Fruit fly (Drosophila melanogaster) whole organism, embryonic: ENCODE results near the gene CG4820.
A peak's percentile ranks its signal among the peaks of the same experiment; 100 is the strongest.

Source experiments
- Aef1 ChIP-seq: fragments of 200-800 bp; sonication (Bioruptor generic); IDR thresholded peaks from 3 replicates; pipeline ENCODE4 v1.3.6; 2022; ENCODE audit warnings: missing biosample characterization, missing genetic modification characterization
- Antp ChIP-seq: fragments of 200-800 bp; sonication (Bioruptor generic); optimal IDR thresholded peaks from 3 replicates; lab custom pipeline; 2016; ENCODE audit warnings: missing biosample characterization, missing genetic modification characterization
- BtbVII ChIP-seq: fragments of 200-800 bp; sonication (Bioruptor generic); optimal IDR thresholded peaks from 3 replicates; lab custom pipeline; 2017; ENCODE audit warnings: missing biosample characterization, mild to moderate bottlenecking, missing genetic modification characterization
- C15 ChIP-seq: fragments of 200-800 bp; sonication (Bioruptor generic); IDR thresholded peaks from 3 replicates; pipeline ENCODE4 v1.3.6; 2022; ENCODE audit warnings: missing biosample characterization, missing genetic modification characterization
- CG10147 ChIP-seq: fragments of 200-800 bp; sonication (Bioruptor generic); optimal IDR thresholded peaks from 2 replicates; lab custom pipeline; 2019; ENCODE audit warnings: missing biosample characterization, mild to moderate bottlenecking, missing genetic modification characterization, moderate library complexity
- CG11504 ChIP-seq: fragments of 200-800 bp; sonication (Bioruptor generic); optimal IDR thresholded peaks from 3 replicates; lab custom pipeline; 2019; ENCODE audit warnings: missing biosample characterization, mild to moderate bottlenecking, missing genetic modification characterization, moderate library complexity
- CG12155 ChIP-seq: fragments of 200-800 bp; sonication (Bioruptor generic); optimal IDR thresholded peaks from 3 replicates; lab custom pipeline; 2016; ENCODE audit warnings: missing biosample characterization, missing genetic modification characterization
- CG15073 ChIP-seq: fragments of 200-800 bp; sonication (Bioruptor generic); optimal IDR thresholded peaks from 2 replicates; lab custom pipeline; 2016; ENCODE audit warnings: missing biosample characterization, missing genetic modification characterization
- CG1529 ChIP-seq: fragments of 200-800 bp; sonication (Bioruptor generic); optimal IDR thresholded peaks from 3 replicates; lab custom pipeline; 2018; ENCODE audit warnings: missing biosample characterization, missing genetic modification characterization
- CG15696 ChIP-seq: fragments of 200-800 bp; sonication (Bioruptor generic); optimal IDR thresholded peaks from 2 replicates; lab custom pipeline; 2019; ENCODE audit warnings: missing biosample characterization, mild to moderate bottlenecking, missing genetic modification characterization, moderate library complexity
- CG17829 ChIP-seq: fragments of 200-800 bp; optimal IDR thresholded peaks from 2 replicates; lab custom pipeline; 2019; ENCODE audit warnings: missing biosample characterization, mild to moderate bottlenecking, missing genetic modification characterization, moderate library complexity
- CG18011 ChIP-seq: fragments of 200-800 bp; sonication (Bioruptor generic); optimal IDR thresholded peaks from 2 replicates; lab custom pipeline; 2017; ENCODE audit warnings: missing biosample characterization, missing genetic modification characterization, mild to moderate bottlenecking, moderate library complexity, missing genotype
- CG2889 ChIP-seq: fragments of 200-800 bp; sonication (Bioruptor generic); IDR thresholded peaks from 3 replicates; pipeline ENCODE4 v1.3.6; 2022; ENCODE audit warnings: missing biosample characterization, missing genetic modification characterization
- CG31224 ChIP-seq: fragments of 200-800 bp; sonication (Bioruptor generic); IDR thresholded peaks from 2 replicates; pipeline ENCODE4 v1.3.6; 2022; ENCODE audit warnings: missing biosample characterization, missing genetic modification characterization
- CG34422 ChIP-seq: fragments of 200-800 bp; sonication (Bioruptor generic); IDR thresholded peaks from 3 replicates; pipeline ENCODE4 v1.3.6; 2022; ENCODE audit warnings: missing biosample characterization, missing genetic modification characterization
- CG6175 ChIP-seq: fragments of 200-800 bp; sonication (Bioruptor generic); IDR thresholded peaks from 3 replicates; pipeline ENCODE4 v1.3.6; 2022; ENCODE audit warnings: missing biosample characterization, missing genetic modification characterization
- CG6813 ChIP-seq: fragments of 200-800 bp; sonication (Bioruptor generic); optimal IDR thresholded peaks from 2 replicates; lab custom pipeline; 2017; ENCODE audit warnings: missing biosample characterization, missing genetic modification characterization, mild to moderate bottlenecking, moderate library complexity, missing genetic modification reagents
- CG8478 ChIP-seq: fragments of >200 bp; optimal IDR thresholded peaks from 2 replicates; lab custom pipeline; 2018
- D19B ChIP-seq: fragments of 200-800 bp; sonication (Bioruptor generic); optimal IDR thresholded peaks from 2 replicates; lab custom pipeline; 2017; ENCODE audit warnings: missing biosample characterization, mild to moderate bottlenecking, missing genetic modification characterization
- HmgZ ChIP-seq: fragments of 200-800 bp; sonication (Bioruptor generic); optimal IDR thresholded peaks from 2 replicates; lab custom pipeline; 2018; ENCODE audit warnings: missing biosample characterization, mild to moderate bottlenecking, missing genetic modification characterization
- Hr39 ChIP-seq: fragments of >200 bp; optimal IDR thresholded peaks from 2 replicates; lab custom pipeline; 2017
- Hr78 ChIP-seq, 2 experiments: fragments of 200-800 bp in 1 of 2; fragments of >200 bp in 1 of 2; sonication (Bioruptor generic) in 1 of 2; optimal IDR thresholded peaks; 2 replicates each; lab custom pipeline; 2017 to 2019; ENCODE audit warnings: missing biosample characterization in 2 of 2, missing genetic modification characterization in 2 of 2, mild to moderate bottlenecking in 1 of 2, moderate library complexity in 1 of 2
- Hsf ChIP-seq: fragments of 200-800 bp; sonication (Bioruptor generic); optimal IDR thresholded peaks from 3 replicates; lab custom pipeline; 2016; ENCODE audit warnings: missing biosample characterization, missing genetic modification characterization
- Lpt ChIP-seq: fragments of >200 bp; optimal IDR thresholded peaks from 2 replicates; lab custom pipeline; 2018; ENCODE audit warnings: missing biosample characterization, missing genetic modification characterization
- Med ChIP-seq: fragments of 200-800 bp; sonication (Bioruptor generic); peaks from one replicate; lab custom pipeline; 2016; ENCODE audit warnings: missing biosample characterization, missing genetic modification characterization, mild to moderate bottlenecking, inconsistent platforms, moderate library complexity
- NFAT ChIP-seq: fragments of 200-800 bp; sonication (Bioruptor generic); IDR thresholded peaks from 2 replicates; pipeline ENCODE4 v1.3.6; 2022; ENCODE audit warnings: missing biosample characterization, missing genetic modification characterization
- Optix ChIP-seq: fragments of 200-800 bp; sonication (Bioruptor generic); IDR thresholded peaks from 3 replicates; pipeline ENCODE4 v1.3.6; 2022; ENCODE audit warnings: missing biosample characterization, missing genetic modification characterization
- Vsx1 ChIP-seq: fragments of 200-800 bp; sonication (Bioruptor generic); optimal IDR thresholded peaks from 2 replicates; lab custom pipeline; 2017; ENCODE audit warnings: missing biosample characterization, mild to moderate bottlenecking, missing genetic modification characterization, missing genetic modification reagents
- YL-1 ChIP-seq: fragments of 200-800 bp; sonication (Bioruptor generic); optimal IDR thresholded peaks from 3 replicates; lab custom pipeline; 2017; ENCODE audit warnings: missing biosample characterization, mild to moderate bottlenecking, missing genetic modification characterization
- amos ChIP-seq: fragments of 200-800 bp; sonication (Bioruptor generic); IDR thresholded peaks from 2 replicates; pipeline ENCODE4 v1.3.6; 2022; ENCODE audit warnings: missing biosample characterization, missing genetic modification characterization; ENCODE audit not compliant: partially characterized antibody
- bowl ChIP-seq: fragments of 200-800 bp; sonication (Bioruptor generic); IDR thresholded peaks from 2 replicates; pipeline ENCODE4 v1.3.6; 2022; ENCODE audit warnings: missing biosample characterization, missing genetic modification characterization
- chinmo ChIP-seq: fragments of 200-800 bp; sonication (Bioruptor generic); IDR thresholded peaks from 4 replicates; pipeline ENCODE4 v1.3.6; 2022; ENCODE audit warnings: missing biosample characterization, missing genetic modification characterization; ENCODE audit not compliant: partially characterized antibody
- crc ChIP-seq: fragments of 200-800 bp; sonication (Bioruptor generic); optimal IDR thresholded peaks from 2 replicates; lab custom pipeline; 2016; ENCODE audit warnings: missing biosample characterization, missing genetic modification characterization
- cwo ChIP-seq: fragments of 200-800 bp; sonication (Bioruptor generic); optimal IDR thresholded peaks from 3 replicates; lab custom pipeline; 2017; ENCODE audit warnings: missing biosample characterization, missing genetic modification characterization, mild to moderate bottlenecking, moderate library complexity, missing genetic modification reagents
- dati ChIP-seq: fragments of 200-800 bp; sonication (Bioruptor generic); IDR thresholded peaks from 2 replicates; pipeline ENCODE4 v1.3.6; 2022; ENCODE audit warnings: missing biosample characterization, missing genetic modification characterization
- dm ChIP-seq: fragments of 200-800 bp; sonication (Bioruptor generic); optimal IDR thresholded peaks from 3 replicates; lab custom pipeline; 2016; ENCODE audit warnings: missing biosample characterization, missing genetic modification characterization
- maf-S ChIP-seq: fragments of 200-800 bp; sonication (Bioruptor generic); optimal IDR thresholded peaks from 2 replicates; lab custom pipeline; 2016; ENCODE audit warnings: missing biosample characterization, missing genetic modification characterization
- mirr ChIP-seq: fragments of 200-800 bp; sonication (Bioruptor generic); optimal IDR thresholded peaks from 3 replicates; lab custom pipeline; 2018; ENCODE audit warnings: missing biosample characterization, mild to moderate bottlenecking, missing genetic modification characterization
- prd ChIP-seq, 3 experiments: fragments of >200 bp in 2 of 3; fragments of 200-800 bp in 1 of 3; sonication (Bioruptor generic) in 1 of 3; optimal IDR thresholded peaks in 2 of 3; IDR thresholded peaks in 1 of 3; 2 replicates in 2 of 3; 3 replicates in 1 of 3; pipeline versions ENCODE4 v1.3.6 to Lab custom; 2017 to 2022; ENCODE audit warnings: missing biosample characterization in 1 of 3, missing genetic modification characterization in 1 of 3
- ranshi ChIP-seq: fragments of 200-800 bp; sonication (Bioruptor generic); IDR thresholded peaks from 2 replicates; pipeline ENCODE4 v1.3.6; 2022; ENCODE audit warnings: missing biosample characterization, missing genetic modification characterization
- sens-2 ChIP-seq: fragments of 200-800 bp; sonication (Bioruptor generic); IDR thresholded peaks from 2 replicates; pipeline ENCODE4 v1.3.6; 2022; ENCODE audit warnings: missing biosample characterization, missing genetic modification characterization
- slp2 ChIP-seq: fragments of 200-800 bp; sonication (Bioruptor generic); optimal IDR thresholded peaks from 2 replicates; lab custom pipeline; 2016; ENCODE audit warnings: missing biosample characterization, missing genetic modification characterization
- ssp ChIP-seq: fragments of 200-800 bp; sonication (Bioruptor generic); IDR thresholded peaks from 2 replicates; pipeline ENCODE4 v1.3.6; 2022; ENCODE audit warnings: missing biosample characterization, missing genetic modification characterization
- tap ChIP-seq: fragments of 200-800 bp; optimal IDR thresholded peaks from 3 replicates; lab custom pipeline; 2019; ENCODE audit warnings: missing biosample characterization, mild to moderate bottlenecking, missing genetic modification characterization, moderate library complexity
- trh ChIP-seq: fragments of 200-800 bp; sonication (Bioruptor generic); optimal IDR thresholded peaks from 2 replicates; lab custom pipeline; 2016; ENCODE audit warnings: missing biosample characterization, missing genetic modification characterization
- unc-4 ChIP-seq: fragments of 200-800 bp; sonication (Bioruptor generic); IDR thresholded peaks from 2 replicates; pipeline ENCODE4 v1.3.6; 2022; ENCODE audit warnings: missing biosample characterization, missing genetic modification characterization; ENCODE audit not compliant: partially characterized antibody
- unpg ChIP-seq: fragments of 200-800 bp; sonication (Bioruptor generic); optimal IDR thresholded peaks from 3 replicates; lab custom pipeline; 2018; ENCODE audit warnings: missing biosample characterization, mild to moderate bottlenecking, missing genetic modification characterization, moderate library complexity
- zfh1 ChIP-seq: fragments of 200-800 bp; sonication (Bioruptor generic); IDR thresholded peaks from 3 replicates; pipeline ENCODE4 v1.3.6; 2022; ENCODE audit warnings: missing biosample characterization, missing genetic modification characterization

Gene CG4820

dm6 chr3R:11199227-11199835 is 17.0 kb upstream of the CG4820 start (continued):
- TF ChIP-seq cwo (GFP tag; lab: Kevin White, UChicago) (peak; percentile 86), bowl (GFP tag; lab: Robert Waterston, UW) (no peak), CG18011 (GFP tag; lab: Kevin White, UChicago) (no peak), Hr78 (GFP tag; optimal IDR thresholded peaks at IDR 0.05; lab: Kevin White, UChicago) (peak in 1 of 2 experiments; percentile 59), CG12155 (GFP tag; lab: Kevin White, UChicago) (no peak), Hsf (GFP tag; lab: Kevin White, UChicago) (no peak), CG11504 (no peak), Lpt (GFP tag; lab: Kevin White, UChicago) (no peak), CG6175 (GFP tag; lab: Robert Waterston, UW) (no peak), Antp (GFP tag; lab: Kevin White, UChicago) (no peak), trh (GFP tag; lab: Kevin White, UChicago) (no peak), BtbVII (peak; percentile 32), prd (optimal IDR thresholded peaks at IDR 0.05; lab: Kevin White, UChicago) (no peak), prd (GFP tag; IDR thresholded peaks at IDR 0.05; lab: Robert Waterston, UW) (no peak), maf-S (GFP tag; lab: Kevin White, UChicago) (no peak), crc (GFP tag; lab: Kevin White, UChicago) (no peak), unpg (GFP tag; lab: Kevin White, UChicago) (no peak), Optix (GFP tag; lab: Robert Waterston, UW) (no peak), YL-1 (GFP tag; lab: Kevin White, UChicago) (no peak), ssp (GFP tag; lab: Robert Waterston, UW) (no peak), CG15696 (no peak), CG10147 (no peak), dm (GFP tag; lab: Kevin White, UChicago) (no peak)

- TF ChIP-seq CG15073 (no peak), Hr39 (lab: Kevin White, UChicago) (no peak), ranshi (GFP tag; lab: Robert Waterston, UW) (no peak), sens-2 (GFP tag; lab: Robert Waterston, UW) (no peak), tap (tag; lab: Kevin White, UChicago) (no peak), CG2889 (GFP tag; lab: Robert Waterston, UW) (no peak), CG31224 (GFP tag; lab: Robert Waterston, UW) (no peak), mirr (GFP tag; lab: Kevin White, UChicago) (peak; percentile 65), unc-4 (GFP tag; lab: Robert Waterston, UW) (0 out of 2 replicates have a peak, but pooled peaks have one; percentile 15), Vsx1 (GFP tag; lab: Kevin White, UChicago) (peak; percentile 41), CG17829 (tag; lab: Kevin White, UChicago) (peak; percentile 14), CG1529 (GFP tag; lab: Kevin White, UChicago) (peak; percentile 27), slp2 (GFP tag; lab: Kevin White, UChicago) (no peak), HmgZ (peak; percentile 48), chinmo (0 out of 4 replicates have a peak, but pooled peaks have one; percentile 34), C15 (GFP tag; lab: Robert Waterston, UW) (no peak), Med (peak; percentile 57), NFAT (GFP tag; lab: Robert Waterston, UW) (no peak), amos (GFP tag; lab: Robert Waterston, UW) (no peak; the same call in 1 of the 2 replicates), D19B (GFP tag; lab: Kevin White, UChicago) (no peak), dati (GFP tag; lab: Robert Waterston, UW) (no peak), CG34422 (peak; percentile 13; the same call in 1 of the 3 replicates), Aef1 (no peak), CG6813 (no peak), CG8478 (lab: Kevin White, UChicago) (no peak), zfh1 (GFP tag; lab: Robert Waterston, UW) (no peak)
Observed at dm6 chr3R:11200042-11200884, 16.1 kb upstream of the CG4820 start.
